Fruit fly (Drosophila melanogaster) whole organism, embryonic: Measurements from ENCODE around the gene pyd.
A peak's percentile ranks its signal among the peaks of the same experiment; 100 is the strongest.

ENCODE experiments used
- Abd-B ChIP-seq: fragments of 200-800 bp; sonication (Bioruptor generic); optimal IDR thresholded peaks from 2 replicates; lab custom pipeline; 2018; ENCODE audit warnings: missing biosample characterization, mild to moderate bottlenecking, missing genetic modification characterization, moderate library complexity
- Ada2b ChIP-seq: fragments of 200-800 bp; sonication (Bioruptor generic); IDR thresholded peaks from 2 replicates; pipeline ENCODE4 v1.3.6; 2022; ENCODE audit warnings: missing biosample characterization, missing genetic modification characterization
- Blimp-1 ChIP-seq: fragments of 200-800 bp; sonication (Bioruptor generic); optimal IDR thresholded peaks from 3 replicates; lab custom pipeline; 2018; ENCODE audit warnings: missing biosample characterization, missing genetic modification characterization, mild to moderate bottlenecking, moderate library complexity, missing genetic modification reagents
- CG10959 ChIP-seq: fragments of 200-800 bp; sonication (Bioruptor generic); IDR thresholded peaks from 2 replicates; pipeline ENCODE4 v1.3.6; 2022; ENCODE audit warnings: missing biosample characterization, missing genetic modification characterization
- CG12236 ChIP-seq: fragments of 200-800 bp; sonication (Bioruptor generic); optimal IDR thresholded peaks from 2 replicates; lab custom pipeline; 2016; ENCODE audit warnings: missing biosample characterization, missing genetic modification characterization
- CG13287 ChIP-seq: fragments of 200-800 bp; sonication (Bioruptor generic); IDR thresholded peaks from 2 replicates; pipeline ENCODE4 v1.3.6; 2022; ENCODE audit warnings: missing biosample characterization, missing genetic modification characterization; ENCODE audit not compliant: partially characterized antibody
- CG15514 ChIP-seq: fragments of 200-800 bp; sonication (Bioruptor generic); optimal IDR thresholded peaks from 3 replicates; lab custom pipeline; 2017; ENCODE audit warnings: missing biosample characterization, missing genetic modification characterization, mild to moderate bottlenecking, moderate library complexity, missing genetic modification reagents
- CG17361 ChIP-seq: fragments of 200-800 bp; sonication (Bioruptor generic); IDR thresholded peaks from 3 replicates; pipeline ENCODE4 v1.3.6; 2022; ENCODE audit warnings: missing biosample characterization, missing genetic modification characterization
- CG18262 ChIP-seq: fragments of 200-800 bp; optimal IDR thresholded peaks from 3 replicates; lab custom pipeline; 2019; ENCODE audit warnings: missing biosample characterization, mild to moderate bottlenecking, missing genetic modification characterization, moderate library complexity
- CG2889 ChIP-seq: fragments of 200-800 bp; sonication (Bioruptor generic); IDR thresholded peaks from 3 replicates; pipeline ENCODE4 v1.3.6; 2022; ENCODE audit warnings: missing biosample characterization, missing genetic modification characterization
- CG4424 ChIP-seq: fragments of 200-800 bp; sonication (Bioruptor generic); optimal IDR thresholded peaks from 3 replicates; lab custom pipeline; 2016; ENCODE audit warnings: missing biosample characterization, missing genetic modification characterization
- CG4854 ChIP-seq: fragments of 200-800 bp; sonication (Bioruptor generic); optimal IDR thresholded peaks from 2 replicates; lab custom pipeline; 2016; ENCODE audit warnings: missing biosample characterization, missing genetic modification characterization, inconsistent platforms
- CG6254 ChIP-seq: fragments of 200-800 bp; sonication (Bioruptor generic); optimal IDR thresholded peaks from 3 replicates; lab custom pipeline; 2017; ENCODE audit warnings: mild to moderate bottlenecking, missing biosample characterization, missing genetic modification reagents, missing genetic modification characterization
- CG7357 ChIP-seq: fragments of 200-800 bp; sonication (Bioruptor generic); IDR thresholded peaks from 3 replicates; pipeline ENCODE4 v1.3.6; 2022; ENCODE audit warnings: missing biosample characterization, missing genetic modification characterization
- CG7372 ChIP-seq: fragments of 200-800 bp; sonication (Bioruptor generic); IDR thresholded peaks from 2 replicates; pipeline ENCODE4 v1.3.6; 2022; ENCODE audit warnings: missing biosample characterization, missing genetic modification characterization
- CG7556 ChIP-seq: fragments of 200-800 bp; sonication (Bioruptor generic); optimal IDR thresholded peaks from 2 replicates; lab custom pipeline; 2017; ENCODE audit warnings: missing biosample characterization, mild to moderate bottlenecking, missing genetic modification characterization
- CG7839 ChIP-seq: fragments of 200-800 bp; sonication (Bioruptor generic); optimal IDR thresholded peaks from 3 replicates; lab custom pipeline; 2018; ENCODE audit warnings: missing biosample characterization, mild to moderate bottlenecking, missing genetic modification characterization, moderate library complexity
- CG8281 ChIP-seq: fragments of 200-800 bp; sonication (Bioruptor generic); optimal IDR thresholded peaks from 2 replicates; lab custom pipeline; 2018; ENCODE audit warnings: missing biosample characterization, mild to moderate bottlenecking, missing genetic modification characterization, moderate library complexity
- D19A ChIP-seq: fragments of 200-800 bp; optimal IDR thresholded peaks from 3 replicates; lab custom pipeline; 2019; ENCODE audit warnings: missing biosample characterization, mild to moderate bottlenecking, missing genetic modification characterization, moderate library complexity
- Dad ChIP-seq: fragments of 200-800 bp; sonication (Bioruptor generic); optimal IDR thresholded peaks from 3 replicates; lab custom pipeline; 2016; ENCODE audit warnings: missing biosample characterization, missing genetic modification characterization
- Deaf1 ChIP-seq: fragments of 200-800 bp; optimal IDR thresholded peaks from 3 replicates; lab custom pipeline; 2019; ENCODE audit warnings: missing biosample characterization, mild to moderate bottlenecking, missing genetic modification characterization, moderate library complexity
- Dip3 ChIP-seq: fragments of 200-800 bp; sonication (Bioruptor generic); optimal IDR thresholded peaks from 3 replicates; lab custom pipeline; 2016; ENCODE audit warnings: missing biosample characterization, missing genetic modification characterization
- Eip74EF ChIP-seq, 2 experiments: fragments of 200-800 bp in 1 of 2; fragments of >200 bp in 1 of 2; sonication (Bioruptor generic) in 1 of 2; optimal IDR thresholded peaks; 2 replicates each; lab custom pipeline; 2017 to 2019; ENCODE audit warnings: missing biosample characterization in 2 of 2, missing genetic modification characterization in 2 of 2, mild to moderate bottlenecking in 1 of 2, moderate library complexity in 1 of 2
- Fer3 ChIP-seq: fragments of 200-800 bp; sonication (Bioruptor generic); optimal IDR thresholded peaks from 2 replicates; lab custom pipeline; 2018; ENCODE audit warnings: missing biosample characterization, mild to moderate bottlenecking, missing genetic modification characterization, moderate library complexity
- H2.0 ChIP-seq: fragments of 200-800 bp; sonication (Bioruptor generic); IDR thresholded peaks from 2 replicates; pipeline ENCODE4 v1.3.6; 2022; ENCODE audit warnings: missing biosample characterization, missing genetic modification characterization
- Hr39 ChIP-seq: fragments of >200 bp; optimal IDR thresholded peaks from 2 replicates; lab custom pipeline; 2017
- Lim3 ChIP-seq: fragments of 200-800 bp; sonication (Bioruptor generic); IDR thresholded peaks from 2 replicates; pipeline ENCODE4 v1.3.6; 2022; ENCODE audit warnings: missing biosample characterization, missing genetic modification characterization
- Nf-YC ChIP-seq: fragments of 200-800 bp; optimal IDR thresholded peaks from 3 replicates; lab custom pipeline; 2019; ENCODE audit warnings: missing biosample characterization, mild to moderate bottlenecking, missing genetic modification characterization, moderate library complexity
- Ravus ChIP-seq: fragments of 200-800 bp; sonication (Bioruptor generic); IDR thresholded peaks from 2 replicates; pipeline ENCODE4 v1.3.6; 2022; ENCODE audit warnings: missing biosample characterization, missing genetic modification characterization
- Rx ChIP-seq: fragments of 200-800 bp; sonication (Bioruptor generic); IDR thresholded peaks from 2 replicates; pipeline ENCODE4 v1.3.6; 2022; ENCODE audit warnings: missing biosample characterization, missing genetic modification characterization
- Scr ChIP-seq: fragments of 200-800 bp; sonication (Bioruptor generic); IDR thresholded peaks from 2 replicates; pipeline ENCODE4 v1.3.6; 2022; ENCODE audit warnings: missing biosample characterization, missing genetic modification characterization; ENCODE audit not compliant: partially characterized antibody
- Spps ChIP-seq: fragments of 200-800 bp; sonication (Bioruptor generic); optimal IDR thresholded peaks from 2 replicates; lab custom pipeline; 2018; ENCODE audit warnings: missing biosample characterization, mild to moderate bottlenecking, missing genetic modification characterization
- Xbp1 ChIP-seq: fragments of 200-800 bp; sonication (Bioruptor generic); optimal IDR thresholded peaks from 3 replicates; lab custom pipeline; 2016; ENCODE audit warnings: missing biosample characterization, mild to moderate bottlenecking, missing genetic modification characterization
- bcd ChIP-seq: fragments of 200-800 bp; sonication (Bioruptor generic); optimal IDR thresholded peaks from 2 replicates; lab custom pipeline; 2017; ENCODE audit warnings: missing biosample characterization, mild to moderate bottlenecking, missing genetic modification characterization
- bowl ChIP-seq: fragments of 200-800 bp; sonication (Bioruptor generic); IDR thresholded peaks from 2 replicates; pipeline ENCODE4 v1.3.6; 2022; ENCODE audit warnings: missing biosample characterization, missing genetic modification characterization
- eve ChIP-seq, 2 experiments: fragments of >200 bp; optimal IDR thresholded peaks; 2 replicates each; lab custom pipeline; 2017; ENCODE audit warnings: missing biosample characterization in 2 of 2, missing genetic modification characterization in 2 of 2
- gcm ChIP-seq: fragments of 200-800 bp; sonication (Bioruptor generic); optimal IDR thresholded peaks from 2 replicates; lab custom pipeline; 2019; ENCODE audit warnings: missing biosample characterization, mild to moderate bottlenecking, missing genetic modification characterization, moderate library complexity
- gfzf ChIP-seq: fragments of 200-800 bp; sonication (Bioruptor generic); optimal IDR thresholded peaks from 2 replicates; lab custom pipeline; 2016; ENCODE audit warnings: missing biosample characterization, mild to moderate bottlenecking, missing genetic modification characterization, moderate library complexity
- gro ChIP-seq: fragments of 200-800 bp; sonication (Bioruptor generic); optimal IDR thresholded peaks from 2 replicates; lab custom pipeline; 2016; ENCODE audit warnings: missing biosample characterization, missing genetic modification characterization
- hth ChIP-seq: fragments of >200 bp; optimal IDR thresholded peaks from 2 replicates; lab custom pipeline; 2017; ENCODE audit warnings: inconsistent platforms
- klu ChIP-seq: fragments of 200-800 bp; sonication (Bioruptor generic); IDR thresholded peaks from 2 replicates; pipeline ENCODE4 v1.3.6; 2022; ENCODE audit warnings: missing biosample characterization, missing genetic modification characterization
- lov ChIP-seq, 2 experiments: fragments of 200-800 bp in 1 of 2; fragments of >200 bp in 1 of 2; sonication (Bioruptor generic) in 1 of 2; IDR thresholded peaks in 1 of 2; optimal IDR thresholded peaks in 1 of 2; 2 replicates in 1 of 2; 3 replicates in 1 of 2; pipeline versions ENCODE4 v1.3.6 to Lab custom; 2017 to 2022; ENCODE audit warnings: missing biosample characterization in 1 of 2, missing genetic modification characterization in 1 of 2
- peb ChIP-seq: fragments of 200-800 bp; sonication (Bioruptor generic); IDR thresholded peaks from 2 replicates; pipeline ENCODE4 v1.3.6; 2022; ENCODE audit warnings: missing biosample characterization, missing genetic modification characterization
- ro ChIP-seq: fragments of 200-800 bp; sonication (Bioruptor generic); IDR thresholded peaks from 2 replicates; pipeline ENCODE4 v1.3.6; 2022; ENCODE audit warnings: missing biosample characterization, missing genetic modification characterization
- salm ChIP-seq: fragments of 200-800 bp; sonication (Bioruptor generic); optimal IDR thresholded peaks from 2 replicates; lab custom pipeline; 2018; ENCODE audit warnings: missing biosample characterization, mild to moderate bottlenecking, missing genetic modification characterization
- slou ChIP-seq: fragments of 200-800 bp; sonication (Bioruptor generic); optimal IDR thresholded peaks from 3 replicates; lab custom pipeline; 2016; ENCODE audit warnings: missing biosample characterization, missing genetic modification characterization
- so ChIP-seq: fragments of 200-800 bp; sonication (Bioruptor generic); IDR thresholded peaks from 3 replicates; pipeline ENCODE4 v1.3.6; 2022; ENCODE audit warnings: missing biosample characterization, missing genetic modification characterization
- tin ChIP-seq: fragments of 200-800 bp; sonication (Bioruptor generic); optimal IDR thresholded peaks from 3 replicates; lab custom pipeline; 2016; ENCODE audit warnings: missing biosample characterization, missing genetic modification characterization
- yki ChIP-seq: fragments of >200 bp; optimal IDR thresholded peaks from 3 replicates; lab custom pipeline; 2018
- zen ChIP-seq: fragments of 200-800 bp; sonication (Bioruptor generic); optimal IDR thresholded peaks from 3 replicates; lab custom pipeline; 2018; ENCODE audit warnings: missing biosample characterization, mild to moderate bottlenecking, missing genetic modification characterization, moderate library complexity
- zfh2 ChIP-seq: fragments of 200-800 bp; sonication (Bioruptor generic); optimal IDR thresholded peaks from 2 replicates; lab custom pipeline; 2016; ENCODE audit warnings: missing biosample characterization, missing genetic modification characterization

Gene pyd

DNA sequence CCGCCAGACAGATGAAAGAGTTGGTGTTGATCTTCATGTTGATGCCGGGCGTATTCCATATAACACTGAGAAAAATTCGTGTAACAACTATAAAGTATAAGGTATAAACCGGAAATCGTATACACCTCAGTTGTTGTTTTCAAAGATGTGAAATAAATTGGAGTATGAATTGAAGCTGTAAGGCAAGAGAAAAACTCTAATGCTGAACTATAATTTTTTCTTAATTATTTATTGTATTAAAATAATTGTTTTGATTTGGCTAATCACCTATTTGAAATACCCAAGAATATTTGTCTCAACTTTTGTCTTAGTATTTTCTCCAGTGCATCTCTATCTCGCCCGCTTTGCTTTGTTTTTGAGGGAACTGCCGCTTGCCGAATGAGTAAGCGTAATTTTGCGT lies 28.6 kb upstream of the pyd start (continued):
- peak; percentile 35; the same call in 1 of the 3 replicates for TF ChIP-seq so
- 0 out of 3 replicates have a peak, but pooled peaks have one; percentile 12 for TF ChIP-seq CG7357 (GFP tag; lab: Robert Waterston, UW)
- TF ChIP-seq CG18262 (tag; lab: Kevin White, UChicago) = peak; percentile 73
- no peak for TF ChIP-seq zfh2 (GFP tag; lab: Kevin White, UChicago)
- TF ChIP-seq bcd (GFP tag; lab: Kevin White, UChicago) = peak; percentile 51
- TF ChIP-seq CG7556 (GFP tag; lab: Kevin White, UChicago) = peak; percentile 48
- TF ChIP-seq CG2889 (GFP tag; lab: Robert Waterston, UW) = 0 out of 3 replicates have a peak, but pooled peaks have one; percentile 21
- no peak for TF ChIP-seq slou (GFP tag; lab: Kevin White, UChicago)
- TF ChIP-seq CG7372 = no peak
- no peak for TF ChIP-seq CG12236 (GFP tag; lab: Kevin White, UChicago)
- peak; percentile 16 for TF ChIP-seq CG6254 (GFP tag; lab: Kevin White, UChicago)
- TF ChIP-seq Ada2b = peak; percentile 40; the same call in 1 of the 2 replicates
- no peak for TF ChIP-seq Dip3 (GFP tag; lab: Kevin White, UChicago)
- TF ChIP-seq Rx (GFP tag; lab: Robert Waterston, UW) = no peak
- peak; percentile 74 for TF ChIP-seq CG7839 (tag; lab: Kevin White, UChicago)
- TF ChIP-seq CG13287 (GFP tag; lab: Robert Waterston, UW) = no peak
- TF ChIP-seq Nf-YC = no peak
- peak; percentile 53 for TF ChIP-seq Blimp-1 (GFP tag; lab: Kevin White, UChicago)
- peak; percentile 0 for TF ChIP-seq CG15514
- TF ChIP-seq H2.0 (GFP tag; lab: Robert Waterston, UW) = peak; percentile 44
- no peak for TF ChIP-seq Spps (tag; lab: Kevin White, UChicago)
- TF ChIP-seq gro (GFP tag; lab: Kevin White, UChicago) = no peak
- TF ChIP-seq gcm = peak; percentile 35
- TF ChIP-seq lov (optimal IDR thresholded peaks at IDR 0.05; lab: Kevin White, UChicago) = no peak
- no peak for TF ChIP-seq lov (GFP tag; IDR thresholded peaks at IDR 0.05; lab: Robert Waterston, UW)
- TF ChIP-seq hth (lab: Kevin White, UChicago) = no peak
- no peak for TF ChIP-seq Ravus
- TF ChIP-seq CG8281 = peak; percentile 28
- 0 out of 2 replicates have a peak, but pooled peaks have one; percentile 30 for TF ChIP-seq peb (GFP tag; lab: Robert Waterston, UW)
- no peak for TF ChIP-seq Dad (GFP tag; lab: Kevin White, UChicago)
- no peak for TF ChIP-seq bowl (GFP tag; lab: Robert Waterston, UW)
- no peak for TF ChIP-seq CG10959
- 0 out of 2 replicates have a peak, but pooled peaks have one; percentile 16 for TF ChIP-seq ro (GFP tag; lab: Robert Waterston, UW)
- TF ChIP-seq Hr39 (lab: Kevin White, UChicago) = no peak
- peak; percentile 35 for TF ChIP-seq Deaf1
- peak in 1 of 2 experiments; percentile 32 for TF ChIP-seq eve (GFP tag; optimal IDR thresholded peaks at IDR 0.05; lab: Kevin White, UChicago)
- peak in 1 of 2 experiments; percentile 67 for TF ChIP-seq Eip74EF (GFP tag; optimal IDR thresholded peaks at IDR 0.05; lab: Kevin White, UChicago)
- TF ChIP-seq Scr (GFP tag; lab: Robert Waterston, UW) = no peak
- peak; percentile 77 for TF ChIP-seq CG17361 (GFP tag; lab: Robert Waterston, UW)
- TF ChIP-seq CG4854 (GFP tag; lab: Kevin White, UChicago) = no peak
- TF ChIP-seq Xbp1 (GFP tag; lab: Kevin White, UChicago) = peak; percentile 62
- TF ChIP-seq Lim3 (GFP tag; lab: Robert Waterston, UW) = no peak
- TF ChIP-seq CG4424 (GFP tag; lab: Kevin White, UChicago) = peak; percentile 67
- no peak for TF ChIP-seq gfzf (GFP tag; lab: Kevin White, UChicago)
- TF ChIP-seq Fer3 = peak; percentile 24
- TF ChIP-seq klu (GFP tag; lab: Robert Waterston, UW) = peak; percentile 38; the same call in 1 of the 2 replicates
- no peak for TF ChIP-seq yki (lab: Kevin White, UChicago)
- peak; percentile 56 for TF ChIP-seq D19A (tag; lab: Kevin White, UChicago)
- TF ChIP-seq salm (tag; lab: Kevin White, UChicago) = peak; percentile 50
- TF ChIP-seq zen (tag; lab: Kevin White, UChicago) = peak; percentile 55
- peak; percentile 10 for TF ChIP-seq tin (GFP tag; lab: Kevin White, UChicago)
- peak; percentile 50 for TF ChIP-seq Abd-B (GFP tag; lab: Kevin White, UChicago)
